Fruit fly (Drosophila melanogaster) whole organism, pupa: ENCODE measurements around the gene Cyp12c1.

Experiments used
- CG10348 ChIP-seq: fragments of 200-800 bp; sonication (Bioruptor generic); IDR thresholded peaks from 2 replicates; pipeline ENCODE4 v1.3.6; 2022; ENCODE audit warnings: missing biosample characterization, missing genetic modification characterization
- Pif1B ChIP-seq: fragments of 200-800 bp; sonication (Bioruptor generic); optimal IDR thresholded peaks from 3 replicates; lab custom pipeline; 2016; ENCODE audit warnings: missing biosample characterization, missing genetic modification characterization

DNA sequence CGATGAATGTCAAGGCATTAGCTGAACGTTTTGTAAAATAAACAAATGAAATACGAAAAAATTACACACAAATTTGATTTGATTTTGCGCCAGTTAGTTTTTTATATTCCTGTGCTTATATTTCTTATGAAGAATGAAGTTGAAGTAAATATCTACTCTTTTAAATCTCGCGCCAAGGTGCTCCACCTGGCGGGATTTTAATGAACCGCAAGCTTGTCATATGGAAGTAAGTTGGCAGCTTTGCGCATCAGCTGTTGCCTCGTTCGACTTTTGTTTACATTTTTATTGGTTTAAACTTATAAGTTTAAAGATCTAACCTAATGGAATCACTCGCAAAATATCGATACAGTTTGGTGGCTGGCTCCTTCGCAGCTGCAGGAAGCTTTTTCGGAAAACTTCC lies 19.0 kb downstream of the Cyp12c1 start, which contains the start of gene CG42495:
- TF ChIP-seq CG10348 (GFP tag; lab: Robert Waterston, UW), result no peak
- no peak for TF ChIP-seq Pif1B
